Worm (Caenorhabditis elegans): ENCODE results near the gene Y22D7AL.10.

Y22D7AL.10 gene

ce11 chrIII:1603776-1604175 is 15.0 kb downstream of the Y22D7AL.10 start:
- TF ChIP-seq lin-39 (tag; optimal IDR thresholded peaks at IDR 0.05) (no peak), nhr-12 (tag; optimal IDR thresholded peaks at IDR 0.05) (no peak), F13H6.1 (tag; optimal IDR thresholded peaks at IDR 0.05) (no peak), elt-1 (tag; optimal IDR thresholded peaks at IDR 0.05) (no peak), sma-3 (GFP tag; optimal IDR thresholded peaks at IDR 0.05) (no peak), alr-1 (tag; optimal IDR thresholded peaks at IDR 0.05) (no peak), nhr-77 (tag; optimal IDR thresholded peaks at IDR 0.05) (no peak), gmeb-1 (tag; optimal IDR thresholded peaks at IDR 0.05) (no peak), unc-62 (GFP tag; optimal IDR thresholded peaks at IDR 0.05) (no peak), dmd-4 (tag; optimal IDR thresholded peaks at IDR 0.05) (no peak), nhr-25 (tag; optimal IDR thresholded peaks at IDR 0.05) (no peak), Y55F3AM.14 (GFP tag; optimal IDR thresholded peaks at IDR 0.05) (no peak), C34F6.9 (tag; optimal IDR thresholded peaks at IDR 0.05) (no peak), ZK546.5 (tag; optimal IDR thresholded peaks at IDR 0.05) (no peak), snpc-4 (tag; optimal IDR thresholded peaks at IDR 0.05) (no peak), mdl-1 (tag; optimal IDR thresholded peaks at IDR 0.05) (no peak)

DNA sequence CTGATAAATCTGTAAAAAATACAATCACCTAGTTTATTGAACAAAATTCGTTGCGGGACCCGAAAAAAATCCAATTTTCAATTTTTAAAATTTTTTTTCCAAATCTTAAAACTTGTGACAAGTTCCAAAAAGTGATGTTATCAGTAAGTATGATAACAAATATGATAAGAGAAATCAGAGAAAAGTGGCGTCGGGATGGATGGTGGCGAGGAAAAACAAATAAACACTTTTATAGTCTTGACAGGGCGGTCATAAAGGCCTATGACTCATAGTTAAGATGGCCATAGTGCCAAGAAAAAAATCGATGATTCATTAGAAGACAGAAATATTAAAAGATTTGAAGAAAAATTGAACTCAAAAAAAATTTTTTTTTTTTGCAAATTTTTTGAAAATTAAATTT is 16.0 kb downstream of the Y22D7AL.10 start:
- TF ChIP-seq sma-9 (GFP tag; optimal IDR thresholded peaks at IDR 0.05) (peak; percentile 30), sma-9 (tag; optimal IDR thresholded peaks at IDR 0.05) (no peak), Y55F3AM.14 (GFP tag; optimal IDR thresholded peaks at IDR 0.05) (no peak), crh-2 (tag; optimal IDR thresholded peaks at IDR 0.05) (peak; percentile 2), fos-1 (tag; optimal IDR thresholded peaks at IDR 0.05) (peak; percentile 93), sma-3 (GFP tag; optimal IDR thresholded peaks at IDR 0.05) (peak; percentile 25)

ce11 chrIII:1601464-1602169 is 17.1 kb downstream of the Y22D7AL.10 start:
- TF ChIP-seq Y55F3AM.14 (GFP tag; optimal IDR thresholded peaks at IDR 0.05) = peak; percentile 65
- no peak for TF ChIP-seq nhr-237 (tag; optimal IDR thresholded peaks at IDR 0.05)
- no peak for TF ChIP-seq R02D3.7 (tag; optimal IDR thresholded peaks at IDR 0.05)
- TF ChIP-seq egl-27 (tag; optimal IDR thresholded peaks at IDR 0.05) = no peak
- no peak for TF ChIP-seq nhr-10 (tag; optimal IDR thresholded peaks at IDR 0.05)
- peak; percentile 22 for TF ChIP-seq crh-2 (tag; optimal IDR thresholded peaks at IDR 0.05)
- no peak for TF ChIP-seq elt-3 (tag; optimal IDR thresholded peaks at IDR 0.05)
- TF ChIP-seq nhr-21 (tag; optimal IDR thresholded peaks at IDR 0.05) = peak; percentile 0
- TF ChIP-seq nhr-6 (tag; optimal IDR thresholded peaks at IDR 0.05) = no peak
- peak; percentile 2 for TF ChIP-seq C34F6.9 (tag; optimal IDR thresholded peaks at IDR 0.05)
- TF ChIP-seq nhr-11 (tag; optimal IDR thresholded peaks at IDR 0.05) = no peak
- no peak for TF ChIP-seq ama-1 (optimal IDR thresholded peaks at IDR 0.05)
- peak; percentile 20 for TF ChIP-seq F13H6.1 (tag; optimal IDR thresholded peaks at IDR 0.05)
- TF ChIP-seq nhr-129 (tag; optimal IDR thresholded peaks at IDR 0.05) = peak; percentile 8
- no peak for TF ChIP-seq unc-39 (tag; optimal IDR thresholded peaks at IDR 0.05)
- no peak for TF ChIP-seq nhr-12 (tag; optimal IDR thresholded peaks at IDR 0.05)
- no peak for TF ChIP-seq nhr-23 (tag; optimal IDR thresholded peaks at IDR 0.05)
- TF ChIP-seq sma-9 (GFP tag; optimal IDR thresholded peaks at IDR 0.05) = peak; percentile 53
- no peak for TF ChIP-seq sma-9 (tag; optimal IDR thresholded peaks at IDR 0.05)
- no peak for TF ChIP-seq gmeb-1 (tag; optimal IDR thresholded peaks at IDR 0.05)
- peak; percentile 64 for TF ChIP-seq nhr-25 (tag; optimal IDR thresholded peaks at IDR 0.05)
- no peak for TF ChIP-seq mbf-1 (tag; optimal IDR thresholded peaks at IDR 0.05)
- TF ChIP-seq sem-4 (tag; optimal IDR thresholded peaks at IDR 0.05) = no peak
- TF ChIP-seq alr-1 (tag; optimal IDR thresholded peaks at IDR 0.05) = no peak
- no peak for TF ChIP-seq ceh-16 (tag; optimal IDR thresholded peaks at IDR 0.05)
- TF ChIP-seq lsy-2 (tag; optimal IDR thresholded peaks at IDR 0.05) = peak in 1 of 2 experiments; percentile 24
- peak; percentile 61 for TF ChIP-seq lin-13 (GFP tag; optimal IDR thresholded peaks at IDR 0.05)
- no peak for TF ChIP-seq ztf-1 (GFP tag; conservative IDR thresholded peaks at IDR 0.05)

ce11 chrIII:1600670-1601194 is 18.0 kb downstream of the Y22D7AL.10 start, which contains the start of gene sms-3:
Gene sms-3 (minus strand): TSS chrIII:1601144.
- no peak for TF ChIP-seq snpc-4 (tag; optimal IDR thresholded peaks at IDR 0.05)
- TF ChIP-seq nhr-25 (tag; optimal IDR thresholded peaks at IDR 0.05) = no peak
- peak in 1 of 2 experiments; percentile 3 for TF ChIP-seq lsy-2 (tag; optimal IDR thresholded peaks at IDR 0.05)
- no peak for TF ChIP-seq nhr-12 (tag; optimal IDR thresholded peaks at IDR 0.05)
- no peak for TF ChIP-seq fos-1 (tag; optimal IDR thresholded peaks at IDR 0.05)

Measured in whole organism, L2 larva.